Worm (Caenorhabditis elegans) whole organism, mixed stage, embryonic: Measurements from ENCODE around the gene T12B5.15.

Experiments
- blmp-1 ChIP-seq: fragments of 150-350 bp; optimal IDR thresholded peaks from 2 replicates; lab custom pipeline; 2014; ENCODE audit warnings: missing biosample characterization, missing genetic modification characterization
- nhr-28 ChIP-seq: fragments of 150-350 bp; optimal IDR thresholded peaks from 2 replicates; lab custom pipeline; 2014; ENCODE audit warnings: missing biosample characterization, missing genetic modification characterization
- nhr-76 ChIP-seq: sonication (generic microtip); optimal IDR thresholded peaks from 2 replicates; lab custom pipeline; 2017; ENCODE audit warnings: missing biosample characterization, missing genetic modification characterization
- unc-62 ChIP-seq: fragments of 150-350 bp; optimal IDR thresholded peaks from 2 replicates; lab custom pipeline; 2014; ENCODE audit warnings: missing biosample characterization, missing genetic modification reagents, missing genetic modification characterization

- TF ChIP-seq nhr-28 (no peak), blmp-1 (no peak), unc-62 (GFP tag; lab: Kevin White, UChicago) (no peak), nhr-76 (tag; lab: Kevin White, UChicago) (no peak)
These were observed 8.2 kb downstream of the T12B5.15 start, which contains the start of gene fbxa-60 for ce11 chrIII:946250-946725.
